Fruit fly (Drosophila melanogaster) whole organism, embryonic: Measurements from ENCODE around the gene Nup93-1.

Source experiments
- Ada2b ChIP-seq: fragments of 200-800 bp; sonication (Bioruptor generic); IDR thresholded peaks from 2 replicates; pipeline ENCODE4 v1.3.6; 2022; ENCODE audit warnings: missing biosample characterization, missing genetic modification characterization
- Bdp1 ChIP-seq: fragments of 200-800 bp; sonication (Bioruptor generic); optimal IDR thresholded peaks from 3 replicates; lab custom pipeline; 2016; ENCODE audit warnings: missing biosample characterization, missing genetic modification characterization
- Bgb ChIP-seq: fragments of 200-800 bp; sonication (Bioruptor generic); IDR thresholded peaks from 2 replicates; pipeline ENCODE4 v1.3.6; 2022; ENCODE audit warnings: missing biosample characterization, missing genetic modification characterization; ENCODE audit not compliant: partially characterized antibody
- CG11247 ChIP-seq: fragments of 200-800 bp; sonication (Bioruptor generic); IDR thresholded peaks from 2 replicates; pipeline ENCODE4 v1.3.6; 2022; ENCODE audit warnings: missing biosample characterization, missing genetic modification characterization
- CG12236 ChIP-seq: fragments of 200-800 bp; sonication (Bioruptor generic); optimal IDR thresholded peaks from 2 replicates; lab custom pipeline; 2016; ENCODE audit warnings: missing biosample characterization, missing genetic modification characterization
- CG14014 ChIP-seq: fragments of 200-800 bp; sonication (Bioruptor generic); IDR thresholded peaks from 2 replicates; pipeline ENCODE4 v1.3.6; 2022; ENCODE audit warnings: missing biosample characterization, missing genetic modification characterization
- CG14710 ChIP-seq: fragments of 200-800 bp; sonication (Bioruptor generic); optimal IDR thresholded peaks from 3 replicates; lab custom pipeline; 2019; ENCODE audit warnings: missing biosample characterization, mild to moderate bottlenecking, missing genetic modification characterization, moderate library complexity
- CG16863 ChIP-seq: fragments of 200-800 bp; sonication (Bioruptor generic); optimal IDR thresholded peaks from 3 replicates; lab custom pipeline; 2016; ENCODE audit warnings: missing biosample characterization, missing genetic modification characterization
- CG17186 ChIP-seq: fragments of 200-800 bp; sonication (Bioruptor generic); optimal IDR thresholded peaks from 3 replicates; lab custom pipeline; 2017; ENCODE audit warnings: missing biosample characterization, missing genetic modification reagents, missing genetic modification characterization
- CG17612 ChIP-seq: fragments of 200-800 bp; sonication (Bioruptor generic); IDR thresholded peaks from 2 replicates; pipeline ENCODE4 v1.3.6; 2022; ENCODE audit warnings: missing biosample characterization, missing genetic modification characterization
- CG18599 ChIP-seq: fragments of 200-800 bp; sonication (Bioruptor generic); optimal IDR thresholded peaks from 3 replicates; lab custom pipeline; 2017; ENCODE audit warnings: missing biosample characterization, missing genetic modification characterization, mild to moderate bottlenecking, moderate library complexity, missing genetic modification reagents
- CG2129 ChIP-seq: fragments of 200-800 bp; sonication (Bioruptor generic); IDR thresholded peaks from 2 replicates; pipeline ENCODE4 v1.3.6; 2022; ENCODE audit warnings: missing biosample characterization, missing genetic modification characterization; ENCODE audit not compliant: partially characterized antibody
- CG2712 ChIP-seq: fragments of 200-800 bp; optimal IDR thresholded peaks from 3 replicates; lab custom pipeline; 2019; ENCODE audit warnings: missing biosample characterization, mild to moderate bottlenecking, missing genetic modification characterization, moderate library complexity
- CG30020 ChIP-seq: fragments of 200-800 bp; optimal IDR thresholded peaks from 2 replicates; lab custom pipeline; 2019; ENCODE audit warnings: missing biosample characterization, mild to moderate bottlenecking, missing genetic modification characterization, moderate library complexity
- CG34224 ChIP-seq: fragments of 200-800 bp; sonication (Bioruptor generic); IDR thresholded peaks from 3 replicates; pipeline ENCODE4 v1.3.6; 2022; ENCODE audit warnings: missing biosample characterization, missing genetic modification characterization; ENCODE audit not compliant: partially characterized antibody
- CG3995 ChIP-seq: fragments of 200-800 bp; sonication (Bioruptor generic); optimal IDR thresholded peaks from 3 replicates; lab custom pipeline; 2016; ENCODE audit warnings: missing biosample characterization, missing genetic modification characterization
- CG42726 ChIP-seq: fragments of 200-800 bp; sonication (Bioruptor generic); IDR thresholded peaks from 2 replicates; pipeline ENCODE4 v1.3.6; 2022; ENCODE audit warnings: missing biosample characterization, missing genetic modification characterization; ENCODE audit not compliant: partially characterized antibody
- CG6175 ChIP-seq: fragments of 200-800 bp; sonication (Bioruptor generic); IDR thresholded peaks from 3 replicates; pipeline ENCODE4 v1.3.6; 2022; ENCODE audit warnings: missing biosample characterization, missing genetic modification characterization
- CG6791 ChIP-seq: fragments of 200-800 bp; sonication (Bioruptor generic); IDR thresholded peaks from 3 replicates; pipeline ENCODE4 v1.3.6; 2022; ENCODE audit warnings: missing biosample characterization, missing genetic modification characterization; ENCODE audit not compliant: partially characterized antibody
- CG7357 ChIP-seq: fragments of 200-800 bp; sonication (Bioruptor generic); IDR thresholded peaks from 3 replicates; pipeline ENCODE4 v1.3.6; 2022; ENCODE audit warnings: missing biosample characterization, missing genetic modification characterization
- Dll ChIP-seq: fragments of 200-800 bp; sonication (Bioruptor generic); IDR thresholded peaks from 4 replicates; pipeline ENCODE4 v1.3.6; 2022; ENCODE audit warnings: missing biosample characterization, missing genetic modification characterization; ENCODE audit not compliant: partially characterized antibody
- Drgx ChIP-seq: fragments of 200-800 bp; sonication (Bioruptor generic); IDR thresholded peaks from 2 replicates; pipeline ENCODE4 v1.3.6; 2022; ENCODE audit warnings: missing biosample characterization, missing genetic modification characterization
- E2f2 ChIP-seq: fragments of 200-800 bp; sonication (Bioruptor generic); IDR thresholded peaks from 2 replicates; pipeline ENCODE4 v1.3.6; 2022; ENCODE audit warnings: missing biosample characterization, missing genetic modification characterization
- HLH4C ChIP-seq: fragments of 200-800 bp; sonication (Bioruptor generic); IDR thresholded peaks from 3 replicates; pipeline ENCODE4 v1.3.6; 2022; ENCODE audit warnings: missing biosample characterization, missing genetic modification characterization; ENCODE audit not compliant: partially characterized antibody
- Lpt ChIP-seq: fragments of >200 bp; optimal IDR thresholded peaks from 2 replicates; lab custom pipeline; 2018; ENCODE audit warnings: missing biosample characterization, missing genetic modification characterization
- Pdp1 ChIP-seq, 2 experiments: fragments of 200-800 bp; sonication (Bioruptor generic); optimal IDR thresholded peaks; 3 replicates each; lab custom pipeline; 2016; ENCODE audit warnings: missing biosample characterization in 2 of 2, missing genetic modification characterization in 2 of 2, mild to moderate bottlenecking in 1 of 2, moderate library complexity in 1 of 2
- Sry-δ ChIP-seq: fragments of 200-800 bp; sonication (Bioruptor generic); optimal IDR thresholded peaks from 2 replicates; lab custom pipeline; 2016; ENCODE audit warnings: missing biosample characterization, missing genetic modification characterization
- br ChIP-seq: fragments of >200 bp; optimal IDR thresholded peaks from 2 replicates; lab custom pipeline; 2017
- crc ChIP-seq: fragments of 200-800 bp; sonication (Bioruptor generic); optimal IDR thresholded peaks from 2 replicates; lab custom pipeline; 2016; ENCODE audit warnings: missing biosample characterization, missing genetic modification characterization
- crol ChIP-seq: fragments of 200-800 bp; sonication (Bioruptor generic); IDR thresholded peaks from 2 replicates; pipeline ENCODE4 v1.3.6; 2022; ENCODE audit warnings: missing biosample characterization, missing genetic modification characterization
- dm ChIP-seq: fragments of 200-800 bp; sonication (Bioruptor generic); optimal IDR thresholded peaks from 3 replicates; lab custom pipeline; 2016; ENCODE audit warnings: missing biosample characterization, missing genetic modification characterization
- lbe ChIP-seq: fragments of 200-800 bp; sonication (Bioruptor generic); optimal IDR thresholded peaks from 2 replicates; lab custom pipeline; 2016; ENCODE audit warnings: missing biosample characterization, mild to moderate bottlenecking, missing genetic modification characterization
- lola ChIP-seq, 3 experiments: fragments of >200 bp in 2 of 3; fragments of 200-800 bp in 1 of 3; sonication (Bioruptor generic) in 1 of 3; optimal IDR thresholded peaks; 2 replicates each; lab custom pipeline; 2017 to 2019; ENCODE audit warnings: missing biosample characterization in 3 of 3, missing genetic modification characterization in 3 of 3, mild to moderate bottlenecking in 1 of 3, moderate library complexity in 1 of 3
- prd ChIP-seq, 3 experiments: fragments of >200 bp in 2 of 3; fragments of 200-800 bp in 1 of 3; sonication (Bioruptor generic) in 1 of 3; optimal IDR thresholded peaks in 2 of 3; IDR thresholded peaks in 1 of 3; 2 replicates in 2 of 3; 3 replicates in 1 of 3; pipeline versions ENCODE4 v1.3.6 to Lab custom; 2017 to 2022; ENCODE audit warnings: missing biosample characterization in 1 of 3, missing genetic modification characterization in 1 of 3
- sna ChIP-seq: fragments of 200-800 bp; sonication (Bioruptor generic); IDR thresholded peaks from 2 replicates; pipeline ENCODE4 v1.3.6; 2022; ENCODE audit warnings: missing biosample characterization, missing genetic modification characterization; ENCODE audit not compliant: partially characterized antibody
- toy ChIP-seq: fragments of 200-800 bp; sonication (Bioruptor generic); IDR thresholded peaks from 2 replicates; pipeline ENCODE4 v1.3.6; 2022; ENCODE audit warnings: missing biosample characterization, missing genetic modification characterization
- vvl ChIP-seq: fragments of 200-800 bp; sonication (Bioruptor generic); IDR thresholded peaks from 2 replicates; pipeline ENCODE4 v1.3.6; 2022; ENCODE audit warnings: missing biosample characterization, missing genetic modification characterization
- zen2 ChIP-seq: fragments of 200-800 bp; sonication (Bioruptor generic); IDR thresholded peaks from 3 replicates; pipeline ENCODE4 v1.3.6; 2022; ENCODE audit warnings: missing biosample characterization, missing genetic modification characterization; ENCODE audit not compliant: partially characterized antibody

Nup93-1 gene

dm6 chrX:13811480-13811879 lies 11.1 kb upstream of the Nup93-1 start, which contains the start of gene CG11095 (continued):
- TF ChIP-seq CG16863 (no peak), sna (0 out of 2 replicates have a peak, but pooled peaks have one; percentile 34), lola (GFP tag; optimal IDR thresholded peaks at IDR 0.05; lab: Kevin White, UChicago) (peak in 1 of 3 experiments; percentile 68), dm (GFP tag; lab: Kevin White, UChicago) (no peak), vvl (no peak), CG2712 (tag; lab: Kevin White, UChicago) (peak; percentile 0), CG6175 (GFP tag; lab: Robert Waterston, UW) (no peak), CG14014 (no peak), HLH4C (GFP tag; lab: Robert Waterston, UW) (0 out of 3 replicates have a peak, but pooled peaks have one; percentile 30), Drgx (GFP tag; lab: Robert Waterston, UW) (0 out of 2 replicates have a peak, but pooled peaks have one; percentile 27), Ada2b (GFP tag; lab: Robert Waterston, UW) (no peak), Lpt (GFP tag; lab: Kevin White, UChicago) (no peak), CG34224 (GFP tag; lab: Robert Waterston, UW) (peak; percentile 48; the same call in 2 of the 3 replicates), Dll (peak; percentile 69), CG30020 (tag; lab: Kevin White, UChicago) (peak; percentile 40), br (lab: Kevin White, UChicago) (no peak), CG11247 (no peak), toy (no peak), CG7357 (GFP tag; lab: Robert Waterston, UW) (peak; percentile 80), Sry-δ (GFP tag; lab: Kevin White, UChicago) (peak; percentile 43), prd (optimal IDR thresholded peaks at IDR 0.05; lab: Kevin White, UChicago) (no peak), prd (GFP tag; IDR thresholded peaks at IDR 0.05; lab: Robert Waterston, UW) (no peak), CG42726 (GFP tag; lab: Robert Waterston, UW) (no peak), Bdp1 (GFP tag; lab: Kevin White, UChicago) (no peak), CG3995 (no peak), E2f2 (0 out of 2 replicates have a peak, but pooled peaks have one; percentile 35), Bgb (GFP tag; lab: Robert Waterston, UW) (peak; percentile 64), CG6791 (peak; percentile 34; the same call in 1 of the 3 replicates), CG2129 (GFP tag; lab: Robert Waterston, UW) (0 out of 2 replicates have a peak, but pooled peaks have one; percentile 21), crc (GFP tag; lab: Kevin White, UChicago) (no peak), CG17612 (GFP tag; lab: Robert Waterston, UW) (no peak), Pdp1 (GFP tag; optimal IDR thresholded peaks at IDR 0.05; lab: Kevin White, UChicago) (peak in 1 of 2 experiments; percentile 65), CG17186 (peak; percentile 99), CG18599 (no peak), CG12236 (no peak), CG14710 (tag; lab: Kevin White, UChicago) (peak; percentile 84), zen2 (GFP tag; lab: Robert Waterston, UW) (0 out of 3 replicates have a peak, but pooled peaks have one; percentile 13)
- TF ChIP-seq, all 482 proteins: peak for 44

- TF ChIP-seq crol (GFP tag; lab: Robert Waterston, UW) (no peak), lbe (no peak)
Measured at dm6 chrX:13814058-13814457, 8.6 kb upstream of the Nup93-1 start.
